Worm (Caenorhabditis elegans) whole organism, L3 larva: ENCODE data around the gene frpr-16.

Source experiments
- ceh-28 ChIP-seq: fragments of 150-350 bp; optimal IDR thresholded peaks from 2 replicates; lab custom pipeline; 2014; ENCODE audit warnings: missing biosample characterization, missing genetic modification reagents, missing genetic modification characterization
- ceh-82 ChIP-seq: fragments of 150-350 bp; optimal IDR thresholded peaks from 2 replicates; lab custom pipeline; 2014; ENCODE audit warnings: missing biosample characterization, missing genetic modification characterization
- egl-27 ChIP-seq: sonication (generic microtip); optimal IDR thresholded peaks from 4 replicates; lab custom pipeline; 2017; ENCODE audit warnings: missing biosample characterization, missing genetic modification reagents, missing genetic modification characterization
- elt-1 ChIP-seq: fragments of 150-350 bp; optimal IDR thresholded peaks from 2 replicates; lab custom pipeline; 2014; ENCODE audit warnings: missing biosample characterization, missing genetic modification characterization
- lin-15B ChIP-seq: fragments of 150-350 bp; optimal IDR thresholded peaks from 2 replicates; lab custom pipeline; 2014; ENCODE audit warnings: missing biosample characterization, missing genetic modification characterization
- mdl-1 ChIP-seq: fragments of 150-350 bp; optimal IDR thresholded peaks from 2 replicates; lab custom pipeline; 2014; ENCODE audit warnings: missing biosample characterization, missing genetic modification characterization
- nhr-237 ChIP-seq: fragments of 150-350 bp; optimal IDR thresholded peaks from 2 replicates; lab custom pipeline; 2014; ENCODE audit warnings: missing biosample characterization, missing genetic modification characterization
- nhr-43 ChIP-seq: sonication (generic microtip); optimal IDR thresholded peaks from 2 replicates; lab custom pipeline; 2016; ENCODE audit warnings: mild to moderate bottlenecking, missing genetic modification characterization, missing compliant biosample characterization; ENCODE audit not compliant: poor library complexity, severe bottlenecking
- pha-4 ChIP-seq: fragments of 150-350 bp; optimal IDR thresholded peaks from 2 replicates; lab custom pipeline; 2014; ENCODE audit warnings: missing biosample characterization, missing genetic modification reagents, missing genetic modification characterization
- pqm-1 ChIP-seq: fragments of 150-350 bp; optimal IDR thresholded peaks from 2 replicates; lab custom pipeline; 2017; ENCODE audit warnings: missing biosample characterization, missing genetic modification characterization, inconsistent platforms
- snpc-4 ChIP-seq: fragments of 150-350 bp; optimal IDR thresholded peaks from 2 replicates; lab custom pipeline; 2014; ENCODE audit warnings: missing biosample characterization, missing genetic modification characterization
- unc-62 ChIP-seq: fragments of 150-350 bp; sonication (generic microtip); optimal IDR thresholded peaks from 4 replicates; lab custom pipeline; 2014; ENCODE audit warnings: missing biosample characterization, missing genetic modification reagents, missing genetic modification characterization

- TF ChIP-seq nhr-43 (tag; lab: Kevin White, UChicago) (no peak), lin-15B (tag; lab: Kevin White, UChicago) (no peak), ceh-82 (tag; lab: Kevin White, UChicago) (no peak), ceh-28 (no peak), nhr-237 (no peak), unc-62 (no peak), egl-27 (tag; lab: Kevin White, UChicago) (no peak), elt-1 (no peak), snpc-4 (tag; lab: Kevin White, UChicago) (no peak), pqm-1 (tag; lab: Kevin White, UChicago) (no peak), mdl-1 (no peak), pha-4 (no peak)
Measured at ce11 chrII:6043166-6043565, 12.2 kb upstream of the frpr-16 start, which contains the start of gene R12C12.10.
